Worm (Caenorhabditis elegans) whole organism, young adult: ENCODE measurements around the gene col-40.

Experiments
- B0035.1 ChIP-seq: sonication (generic microtip); optimal IDR thresholded peaks from 2 replicates; lab custom pipeline; 2016; ENCODE audit warnings: missing genetic modification characterization, mild to moderate bottlenecking, missing compliant biosample characterization, missing genotype, missing genetic modification reagents
- B0261.1 ChIP-seq: sonication (generic microtip); optimal IDR thresholded peaks from 2 replicates; lab custom pipeline; 2016; ENCODE audit warnings: mild to moderate bottlenecking, missing genetic modification characterization, moderate library complexity, missing compliant biosample characterization
- B0336.3 ChIP-seq: fragments of 200-800 bp; sonication (Bioruptor generic); IDR thresholded peaks from 2 replicates; pipeline ENCODE4 v1.3.6; 2022; ENCODE audit warnings: missing genetic modification characterization, missing compliant biosample characterization
- F22D6.2 ChIP-seq: sonication (generic microtip); optimal IDR thresholded peaks from 2 replicates; lab custom pipeline; 2016; ENCODE audit warnings: mild to moderate bottlenecking, missing genetic modification characterization, missing compliant biosample characterization
- F23B12.7 ChIP-seq: sonication (generic microtip); optimal IDR thresholded peaks from 2 replicates; lab custom pipeline; 2017; ENCODE audit warnings: missing genetic modification characterization, mild to moderate bottlenecking, missing compliant biosample characterization, antibody characterized with exemption, moderate library complexity; ENCODE audit not compliant: insufficient read depth
- F37B4.10 ChIP-seq: fragments of 200-800 bp; sonication (Bioruptor generic); IDR thresholded peaks from 2 replicates; pipeline ENCODE4 v1.3.6; 2022; ENCODE audit warnings: missing genetic modification characterization, missing compliant biosample characterization
- F57A8.1 ChIP-seq: fragments of 200-800 bp; sonication (Bioruptor generic); optimal IDR thresholded peaks from 2 replicates; lab custom pipeline; 2018; ENCODE audit warnings: mild to moderate bottlenecking, missing genetic modification characterization, moderate library complexity, missing compliant biosample characterization
- T07F8.4 ChIP-seq: sonication (generic microtip); optimal IDR thresholded peaks from 2 replicates; lab custom pipeline; 2016; ENCODE audit warnings: mild to moderate bottlenecking, missing genetic modification characterization, moderate library complexity, missing compliant biosample characterization
- Y53F4B.3 ChIP-seq: fragments of 200-800 bp; sonication (Bioruptor generic); IDR thresholded peaks from 2 replicates; pipeline ENCODE4 v1.3.6; 2022; ENCODE audit warnings: missing genetic modification reagents, missing genetic modification characterization, missing compliant biosample characterization
- Y53G8AR.9 ChIP-seq: fragments of 200-800 bp; sonication (Bioruptor generic); conservative IDR thresholded peaks from 2 replicates; pipeline ENCODE4 v1.3.6; 2022; ENCODE audit warnings: missing genetic modification reagents, missing genetic modification characterization, missing compliant biosample characterization
- akir-1 ChIP-seq: fragments of 200-800 bp; sonication (Bioruptor generic); optimal IDR thresholded peaks from 2 replicates; lab custom pipeline; 2018; ENCODE audit warnings: mild to moderate bottlenecking, missing genetic modification characterization, moderate library complexity, missing compliant biosample characterization
- ama-1 ChIP-seq, 3 experiments: fragments of 150-350 bp in 1 of 3; sonication (generic microtip) in 2 of 3; optimal IDR thresholded peaks; 2 replicates each; lab custom pipeline; 2014 to 2018; ENCODE audit warnings: missing biosample characterization in 2 of 3, missing genetic modification characterization in 2 of 3, missing genetic modification reagents in 2 of 3
- attf-3 ChIP-seq: fragments of 200-800 bp; sonication (Bioruptor generic); conservative IDR thresholded peaks from 2 replicates; pipeline ENCODE4 v1.3.6; 2022; ENCODE audit warnings: missing genetic modification reagents, missing genetic modification characterization, missing compliant biosample characterization
- cebp-1 ChIP-seq, 2 experiments: fragments of 200-800 bp in 1 of 2; sonication (Bioruptor generic) in 1 of 2; sonication (generic microtip) in 1 of 2; IDR thresholded peaks in 1 of 2; optimal IDR thresholded peaks in 1 of 2; 2 replicates each; pipeline versions ENCODE4 v1.3.6 to Lab custom; 2017 to 2022; ENCODE audit warnings: missing compliant biosample characterization in 2 of 2, missing genetic modification characterization in 2 of 2, mild to moderate bottlenecking in 1 of 2, missing genetic modification reagents in 1 of 2, moderate library complexity in 1 of 2
- chd-7 ChIP-seq: sonication (generic microtip); optimal IDR thresholded peaks from 2 replicates; lab custom pipeline; 2016; ENCODE audit warnings: mild to moderate bottlenecking, missing genetic modification characterization, moderate library complexity, missing compliant biosample characterization
- efl-1 ChIP-seq: fragments of 150-350 bp; optimal IDR thresholded peaks from 2 replicates; lab custom pipeline; 2014; ENCODE audit warnings: missing biosample characterization, missing genetic modification reagents, missing genetic modification characterization
- egl-18 ChIP-seq: fragments of 200-800 bp; sonication (Bioruptor generic); IDR thresholded peaks from 2 replicates; pipeline ENCODE4 v1.3.6; 2022; ENCODE audit warnings: missing genetic modification reagents, missing genetic modification characterization, missing compliant biosample characterization
- ekl-4 ChIP-seq: fragments of 200-800 bp; sonication (Bioruptor generic); IDR thresholded peaks from 2 replicates; pipeline ENCODE4 v1.3.6; 2022; ENCODE audit warnings: missing genetic modification reagents, missing genetic modification characterization, missing compliant biosample characterization
- ets-4 ChIP-seq: fragments of 200-800 bp; sonication (Bioruptor generic); optimal IDR thresholded peaks from 2 replicates; lab custom pipeline; 2018; ENCODE audit warnings: mild to moderate bottlenecking, missing genetic modification characterization, missing compliant biosample characterization
- hlh-12 ChIP-seq: sonication (generic microtip); optimal IDR thresholded peaks from 2 replicates; lab custom pipeline; 2016; ENCODE audit warnings: missing genetic modification characterization, missing compliant biosample characterization
- lag-1 ChIP-seq: fragments of 200-800 bp; sonication (Bioruptor generic); IDR thresholded peaks from 2 replicates; pipeline ENCODE4 v1.3.6; 2022; ENCODE audit warnings: missing genetic modification reagents, missing genetic modification characterization, missing compliant biosample characterization
- let-526 ChIP-seq: fragments of 200-800 bp; sonication (Bioruptor generic); IDR thresholded peaks from 2 replicates; pipeline ENCODE4 v1.3.6; 2022; ENCODE audit warnings: missing genetic modification reagents, missing genetic modification characterization, missing compliant biosample characterization
- lin-40 ChIP-seq: sonication (generic microtip); optimal IDR thresholded peaks from 2 replicates; lab custom pipeline; 2016; ENCODE audit warnings: missing genetic modification characterization, mild to moderate bottlenecking, missing compliant biosample characterization, missing genotype, missing genetic modification reagents
- lin-54 ChIP-seq: fragments of 200-800 bp; sonication (Bioruptor generic); optimal IDR thresholded peaks from 2 replicates; lab custom pipeline; 2018; ENCODE audit warnings: mild to moderate bottlenecking, missing genetic modification characterization, missing compliant biosample characterization
- madf-6 ChIP-seq: fragments of 200-800 bp; sonication (Bioruptor generic); IDR thresholded peaks from 2 replicates; pipeline ENCODE4 v1.3.6; 2022; ENCODE audit warnings: missing genetic modification reagents, missing genetic modification characterization, missing compliant biosample characterization
- mel-28 ChIP-seq: sonication (generic microtip); optimal IDR thresholded peaks from 2 replicates; lab custom pipeline; 2016; ENCODE audit warnings: borderline replicate concordance, mild to moderate bottlenecking, missing genetic modification characterization, missing compliant biosample characterization
- nfya-1 ChIP-seq: sonication (generic microtip); optimal IDR thresholded peaks from 2 replicates; lab custom pipeline; 2017; ENCODE audit warnings: antibody characterized with exemption, missing compliant biosample characterization, missing genetic modification characterization, borderline replicate concordance; ENCODE audit not compliant: insufficient read depth
- nfyb-1 ChIP-seq: fragments of 200-800 bp; sonication (Bioruptor generic); IDR thresholded peaks from 2 replicates; pipeline ENCODE4 v1.3.6; 2022; ENCODE audit warnings: missing genetic modification reagents, missing genetic modification characterization, missing compliant biosample characterization
- nhr-179 ChIP-seq: sonication (generic microtip); optimal IDR thresholded peaks from 2 replicates; lab custom pipeline; 2016; ENCODE audit warnings: mild to moderate bottlenecking, missing genetic modification characterization, missing compliant biosample characterization
- nhr-80 ChIP-seq: sonication (generic microtip); optimal IDR thresholded peaks from 2 replicates; lab custom pipeline; 2016; ENCODE audit warnings: missing genetic modification characterization, missing compliant biosample characterization
- nhr-90 ChIP-seq: sonication (generic microtip); optimal IDR thresholded peaks from 2 replicates; lab custom pipeline; 2016; ENCODE audit warnings: missing genotype, mild to moderate bottlenecking, missing genetic modification characterization, missing compliant biosample characterization
- rpc-1 ChIP-seq, 2 experiments: fragments of 150-350 bp in 1 of 2; sonication (generic microtip) in 1 of 2; optimal IDR thresholded peaks; 2 replicates each; lab custom pipeline; 2014 to 2018; ENCODE audit warnings: missing biosample characterization in 1 of 2, missing genetic modification characterization in 1 of 2, missing genetic modification reagents in 1 of 2, missing genotype in 1 of 2
- snpc-1.1 ChIP-seq: sonication (generic microtip); optimal IDR thresholded peaks from 2 replicates; lab custom pipeline; 2017; ENCODE audit warnings: missing genetic modification characterization, mild to moderate bottlenecking, missing compliant biosample characterization, antibody characterized with exemption, moderate library complexity, missing genotype, missing genetic modification reagents; ENCODE audit not compliant: insufficient read depth
- snpc-1.3 ChIP-seq: sonication (generic microtip); optimal IDR thresholded peaks from 2 replicates; lab custom pipeline; 2017; ENCODE audit warnings: missing genetic modification characterization, mild to moderate bottlenecking, missing compliant biosample characterization, antibody characterized with exemption, moderate library complexity, missing genotype, missing genetic modification reagents; ENCODE audit not compliant: insufficient read depth
- snpc-3.4 ChIP-seq: sonication (generic microtip); optimal IDR thresholded peaks from 2 replicates; lab custom pipeline; 2017; ENCODE audit warnings: missing genetic modification characterization, mild to moderate bottlenecking, missing compliant biosample characterization, antibody characterized with exemption, moderate library complexity, missing genotype, missing genetic modification reagents
- somi-1 ChIP-seq: fragments of 200-800 bp; sonication (Bioruptor generic); optimal IDR thresholded peaks from 2 replicates; lab custom pipeline; 2018; ENCODE audit warnings: mild to moderate bottlenecking, missing genetic modification characterization, missing compliant biosample characterization
- tbp1 ChIP-seq: fragments of 200-800 bp; sonication (Bioruptor generic); optimal IDR thresholded peaks from 2 replicates; lab custom pipeline; 2018; ENCODE audit warnings: mild to moderate bottlenecking, missing genetic modification characterization, missing compliant biosample characterization
- tbx-9 ChIP-seq: sonication (generic microtip); optimal IDR thresholded peaks from 2 replicates; lab custom pipeline; 2016; ENCODE audit warnings: borderline replicate concordance, missing genetic modification characterization, inconsistent platforms, missing compliant biosample characterization
- tlf-1 ChIP-seq: fragments of 200-800 bp; sonication (Bioruptor generic); optimal IDR thresholded peaks from 2 replicates; lab custom pipeline; 2018; ENCODE audit warnings: mild to moderate bottlenecking, missing genetic modification characterization, missing compliant biosample characterization
- unc-62 ChIP-seq: fragments of 150-350 bp; optimal IDR thresholded peaks from 2 replicates; lab custom pipeline; 2014; ENCODE audit warnings: missing biosample characterization, missing genetic modification reagents, missing genetic modification characterization

The col-40 gene

ce11 chrII:1102209-1102608, 4.6 kb downstream of the col-40 start:
- TF ChIP-seq rpc-1 (optimal IDR thresholded peaks at IDR 0.05; lab: Kevin White, UChicago) = peak; percentile 12
- peak; percentile 55 for TF ChIP-seq rpc-1 (tag; optimal IDR thresholded peaks at IDR 0.05; lab: Kevin White, UChicago)
- TF ChIP-seq tbp1 (GFP tag; lab: Kevin White, UChicago) = peak; percentile 66
- TF ChIP-seq Y53F4B.3 (GFP tag; lab: Robert Waterston, UW) = no peak
- TF ChIP-seq, all 124 proteins: peak for 2

ce11 chrII:1101413-1101812, 5.4 kb downstream of the col-40 start:
- peak; percentile 47 for TF ChIP-seq nhr-80
- TF ChIP-seq F57A8.1 (GFP tag; lab: Kevin White, UChicago) = no peak
- TF ChIP-seq tbp1 (GFP tag; lab: Kevin White, UChicago) = no peak
- TF ChIP-seq ets-4 (GFP tag; lab: Kevin White, UChicago) = peak; percentile 0
- no peak for TF ChIP-seq T07F8.4 (tag; lab: Kevin White, UChicago)
- no peak for TF ChIP-seq ekl-4 (GFP tag; lab: Robert Waterston, UW)

- TF ChIP-seq F22D6.2 (tag; lab: Kevin White, UChicago) (no peak), snpc-1.1 (tag; lab: Kevin White, UChicago) (no peak), tlf-1 (no peak), B0261.1 (no peak), B0035.1 (tag; lab: Kevin White, UChicago) (no peak), cebp-1 (GFP tag; IDR thresholded peaks at IDR 0.05; lab: Robert Waterston, UW) (no peak), cebp-1 (tag; optimal IDR thresholded peaks at IDR 0.05; lab: Kevin White, UChicago) (no peak), hlh-12 (tag; lab: Kevin White, UChicago) (no peak), nfya-1 (tag; lab: Kevin White, UChicago) (no peak), egl-18 (GFP tag; lab: Robert Waterston, UW) (no peak), akir-1 (GFP tag; lab: Kevin White, UChicago) (no peak), nfyb-1 (GFP tag; lab: Robert Waterston, UW) (no peak), nhr-179 (no peak), F37B4.10 (GFP tag; lab: Robert Waterston, UW) (no peak), Y53G8AR.9 (GFP tag; lab: Robert Waterston, UW) (no peak)
Observed at ce11 chrII:1100719-1101118, 6.0 kb downstream of the col-40 start, which contains the start of gene pho-14. TSS of gene pho-14 (minus strand) at chrII:1100819.

ce11 chrII:1091706-1092105, 15.1 kb downstream of the col-40 start, which contains the start of gene snf-3:
TSS of gene snf-3 (plus strand) at chrII:1092006.
- TF ChIP-seq snpc-3.4 (tag; lab: Kevin White, UChicago) (no peak), efl-1 (no peak), chd-7 (tag; lab: Kevin White, UChicago) (no peak), tbx-9 (tag; lab: Kevin White, UChicago) (no peak), B0035.1 (tag; lab: Kevin White, UChicago) (no peak), F22D6.2 (tag; lab: Kevin White, UChicago) (no peak), attf-3 (GFP tag; lab: Robert Waterston, UW) (no peak)

DNA sequence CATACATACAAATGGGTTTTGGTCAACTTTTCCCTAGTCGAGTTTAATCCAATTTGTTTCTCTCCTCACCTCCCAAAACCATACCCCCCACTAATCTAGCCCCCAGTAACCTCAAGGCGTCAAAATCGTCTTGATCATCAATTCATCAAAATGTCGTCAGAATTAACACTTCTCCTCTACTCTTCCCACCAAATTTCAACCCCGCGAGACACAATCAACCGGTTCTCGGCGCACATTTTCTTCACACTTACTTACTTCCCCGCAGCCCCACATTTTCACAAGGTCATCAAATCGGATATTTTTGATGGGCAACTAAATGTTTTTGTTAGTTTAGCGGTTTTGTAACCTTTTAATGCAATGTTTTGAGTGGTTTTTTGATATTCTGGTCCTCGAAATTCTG, 16.0 kb downstream of the col-40 start:
- TF ChIP-seq lag-1 (GFP tag; lab: Robert Waterston, UW) = no peak
- TF ChIP-seq unc-62 (GFP tag; lab: Kevin White, UChicago) = no peak
- no peak for TF ChIP-seq madf-6 (GFP tag; lab: Robert Waterston, UW)
- no peak for TF ChIP-seq B0336.3 (GFP tag; lab: Robert Waterston, UW)
- no peak for TF ChIP-seq F23B12.7 (tag; lab: Kevin White, UChicago)
- TF ChIP-seq nhr-90 = no peak
- no peak for TF ChIP-seq ama-1 (optimal IDR thresholded peaks at IDR 0.05; lab: Kevin White, UChicago)
- TF ChIP-seq ama-1 (GFP tag; optimal IDR thresholded peaks at IDR 0.05; lab: Kevin White, UChicago) = no peak
- no peak for TF ChIP-seq somi-1
- no peak for TF ChIP-seq mel-28
- no peak for TF ChIP-seq nhr-179
- no peak for TF ChIP-seq lin-54 (GFP tag; lab: Kevin White, UChicago)
- TF ChIP-seq lin-40 (tag; lab: Kevin White, UChicago) = no peak
- TF ChIP-seq let-526 (GFP tag; lab: Robert Waterston, UW) = no peak
- no peak for TF ChIP-seq F57A8.1 (GFP tag; lab: Kevin White, UChicago)
- TF ChIP-seq snpc-1.3 (tag; lab: Kevin White, UChicago) = no peak
